Worm (Caenorhabditis elegans) whole organism, late embryonic: ENCODE results near the gene memi-2.
"Not testable (repeated sequence)": the region's sequence is repeated elsewhere in the genome, so short reads cannot be mapped to it uniquely, and the experiment has no call there.

Experiments used
- ceh-9 ChIP-seq: sonication (generic microtip); optimal IDR thresholded peaks from 2 replicates; lab custom pipeline; 2016; ENCODE audit warnings: mild to moderate bottlenecking, missing genetic modification characterization, inconsistent platforms, missing compliant biosample characterization
- elt-2 ChIP-seq: sonication (generic microtip); optimal IDR thresholded peaks from 2 replicates; lab custom pipeline; 2016; ENCODE audit warnings: missing genetic modification reagents, missing genetic modification characterization, missing compliant biosample characterization
- elt-4 ChIP-seq: sonication (generic microtip); optimal IDR thresholded peaks from 2 replicates; lab custom pipeline; 2016; ENCODE audit warnings: missing genetic modification characterization, missing compliant biosample characterization
- eyg-1 ChIP-seq: sonication (generic microtip); optimal IDR thresholded peaks from 2 replicates; lab custom pipeline; 2016; ENCODE audit warnings: missing genotype, missing genetic modification characterization, missing compliant biosample characterization
- hlh-30 ChIP-seq: sonication (generic microtip); optimal IDR thresholded peaks from 2 replicates; lab custom pipeline; 2017; ENCODE audit warnings: antibody characterized with exemption, missing genetic modification characterization, missing compliant biosample characterization; ENCODE audit not compliant: insufficient read depth
- lin-11 ChIP-seq: fragments of 200-800 bp; sonication (Bioruptor generic); optimal IDR thresholded peaks from 2 replicates; lab custom pipeline; 2018; ENCODE audit warnings: mild to moderate bottlenecking, missing genetic modification characterization, missing compliant biosample characterization
- nfya-1 ChIP-seq: sonication (generic microtip); optimal IDR thresholded peaks from 2 replicates; lab custom pipeline; 2017; ENCODE audit warnings: missing genetic modification characterization, mild to moderate bottlenecking, missing compliant biosample characterization, antibody characterized with exemption, moderate library complexity
- nhr-11 ChIP-seq: fragments of 150-350 bp; optimal IDR thresholded peaks from 2 replicates; lab custom pipeline; 2014; ENCODE audit warnings: missing biosample characterization, missing genetic modification characterization

ce11 chrIV:13433904-13434303 is 33.6 kb upstream of the memi-2 start, which contains the start of gene K09B11.5:
- not testable (repeated sequence) for TF ChIP-seq nfya-1 (tag; lab: Kevin White, UChicago); nhr-11; hlh-30; eyg-1 (tag; lab: Kevin White, UChicago); elt-4 (tag; lab: Kevin White, UChicago); elt-2 (tag; lab: Kevin White, UChicago); ceh-9 (tag; lab: Kevin White, UChicago); lin-11 (tag; lab: Kevin White, UChicago)
